Fruit fly (Drosophila melanogaster) whole organism, adult: Measurements from ENCODE around the gene Manf.

ENCODE experiments used
- CG11617 ChIP-seq: fragments of 200-800 bp; sonication (Bioruptor generic); optimal IDR thresholded peaks from 2 replicates; lab custom pipeline; 2017; ENCODE audit warnings: mild to moderate bottlenecking, missing biosample characterization, missing genetic modification reagents, missing genetic modification characterization
- CG12768 ChIP-seq: fragments of 200-800 bp; sonication (Bioruptor generic); optimal IDR thresholded peaks from 2 replicates; lab custom pipeline; 2017; ENCODE audit warnings: missing biosample characterization, missing genetic modification characterization, mild to moderate bottlenecking, moderate library complexity, missing genetic modification reagents
- CG14711 ChIP-seq: fragments of 200-800 bp; sonication (Bioruptor generic); optimal IDR thresholded peaks from 2 replicates; lab custom pipeline; 2018; ENCODE audit warnings: missing biosample characterization, mild to moderate bottlenecking, missing genetic modification characterization, moderate library complexity
- CG5204 ChIP-seq: fragments of 200-800 bp; sonication (Bioruptor generic); optimal IDR thresholded peaks from 2 replicates; lab custom pipeline; 2016; ENCODE audit warnings: missing biosample characterization, missing genetic modification characterization
- CG7045 ChIP-seq: fragments of 200-800 bp; sonication (Bioruptor generic); optimal IDR thresholded peaks from 2 replicates; lab custom pipeline; 2017; ENCODE audit warnings: missing biosample characterization, mild to moderate bottlenecking, missing genetic modification characterization
- CG7101 ChIP-seq: fragments of 200-800 bp; sonication (Bioruptor generic); optimal IDR thresholded peaks from 2 replicates; lab custom pipeline; 2018; ENCODE audit warnings: missing biosample characterization, mild to moderate bottlenecking, missing genetic modification characterization, moderate library complexity
- Mnt ChIP-seq: fragments of 200-800 bp; sonication (Bioruptor generic); optimal IDR thresholded peaks from 2 replicates; lab custom pipeline; 2016; ENCODE audit warnings: missing biosample characterization, mild to moderate bottlenecking, missing genetic modification characterization
- bab1 ChIP-seq: fragments of 200-800 bp; sonication (Bioruptor generic); optimal IDR thresholded peaks from 3 replicates; lab custom pipeline; 2019; ENCODE audit warnings: missing biosample characterization, mild to moderate bottlenecking, missing genetic modification characterization, moderate library complexity
- cic ChIP-seq: fragments of 200-800 bp; sonication (Bioruptor generic); optimal IDR thresholded peaks from 2 replicates; lab custom pipeline; 2017; ENCODE audit warnings: missing biosample characterization, mild to moderate bottlenecking, missing genetic modification characterization, moderate library complexity
- cnc ChIP-seq, 2 experiments: fragments of >200 bp; optimal IDR thresholded peaks; 2 replicates each; lab custom pipeline; 2017
- kay ChIP-seq: fragments of 200-800 bp; sonication (Bioruptor generic); peaks from one replicate; lab custom pipeline; 2016; ENCODE audit warnings: missing biosample characterization, missing genetic modification characterization, borderline replicate concordance
- ovo ChIP-seq: fragments of 200-800 bp; sonication (Bioruptor generic); optimal IDR thresholded peaks from 2 replicates; lab custom pipeline; 2016; ENCODE audit warnings: missing biosample characterization, missing genetic modification characterization
- pad ChIP-seq: fragments of 200-800 bp; sonication (Bioruptor generic); optimal IDR thresholded peaks from 3 replicates; lab custom pipeline; 2017; ENCODE audit warnings: missing biosample characterization, missing genetic modification characterization, mild to moderate bottlenecking, moderate library complexity, missing genetic modification reagents
- tj ChIP-seq: fragments of 200-800 bp; sonication (Bioruptor generic); optimal IDR thresholded peaks from 3 replicates; lab custom pipeline; 2017; ENCODE audit warnings: missing biosample characterization, mild to moderate bottlenecking, missing genetic modification characterization, moderate library complexity

DNA sequence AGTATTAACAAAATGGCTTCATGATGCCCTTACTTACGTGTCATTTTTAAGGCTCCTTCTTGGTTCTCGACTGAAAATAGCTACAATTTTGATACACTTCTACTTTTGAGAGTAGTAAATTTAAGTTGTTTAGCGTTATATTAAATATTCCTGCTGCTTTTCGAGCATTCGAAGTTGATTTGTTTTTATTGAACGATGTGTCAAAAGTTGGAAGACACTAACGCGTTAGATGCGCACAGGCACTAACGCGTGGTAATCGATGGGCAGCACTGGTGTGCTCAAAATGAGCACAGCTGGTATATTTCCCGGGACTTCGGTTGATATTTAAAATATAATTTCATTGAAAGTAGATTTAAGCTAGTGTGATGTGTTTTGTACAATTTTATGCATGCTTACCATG lies 9.9 kb downstream of the Manf start, which contains the start of gene CG17931:
- TF ChIP-seq kay (GFP tag; lab: Kevin White, UChicago) (no peak), cnc (optimal IDR thresholded peaks at IDR 0.05; lab: Kevin White, UChicago) (no peak), CG5204 (GFP tag; lab: Kevin White, UChicago) (no peak), CG14711 (tag; lab: Kevin White, UChicago) (no peak), CG12768 (GFP tag; lab: Kevin White, UChicago) (no peak), tj (GFP tag; lab: Kevin White, UChicago) (no peak), CG11617 (GFP tag; lab: Kevin White, UChicago) (no peak), cic (GFP tag; lab: Kevin White, UChicago) (no peak), bab1 (peak; percentile 63), ovo (GFP tag; lab: Kevin White, UChicago) (no peak), CG7045 (GFP tag; lab: Kevin White, UChicago) (no peak), Mnt (no peak), pad (GFP tag; lab: Kevin White, UChicago) (no peak), CG7101 (tag; lab: Kevin White, UChicago) (peak; percentile 2)
